Worm (Caenorhabditis elegans): ENCODE data around the gene pqn-32.

pqn-32 gene

ce11 chrII:13073102-13073501 is 34.7 kb upstream of the pqn-32 start, which contains the start of gene F42G4.5 (continued):
- TF ChIP-seq lin-15B (tag; optimal IDR thresholded peaks at IDR 0.05) (no peak), lin-38 (GFP tag; IDR thresholded peaks at IDR 0.05) (no peak), ceh-44 (GFP tag; IDR thresholded peaks at IDR 0.05) (no peak), spr-3 (GFP tag; optimal IDR thresholded peaks at IDR 0.05) (no peak), ceh-82 (tag; optimal IDR thresholded peaks at IDR 0.05) (no peak), dmd-8 (GFP tag; IDR thresholded peaks at IDR 0.05) (no peak), F10B5.3 (tag; optimal IDR thresholded peaks at IDR 0.05) (no peak), ztf-7 (tag; optimal IDR thresholded peaks at IDR 0.05) (no peak), mdt-29 (GFP tag; IDR thresholded peaks at IDR 0.05) (no peak), nhr-28 (tag; optimal IDR thresholded peaks at IDR 0.05) (peak; percentile 94), Y75B8A.6 (GFP tag; IDR thresholded peaks at IDR 0.05) (no peak)

ce11 chrII:13073742-13074141 is 34.1 kb upstream of the pqn-32 start:
- TF ChIP-seq dmd-9 (GFP tag; IDR thresholded peaks at IDR 0.05) (no peak), snpc-1.2 (GFP tag; IDR thresholded peaks at IDR 0.05) (no peak), zip-2 (tag; optimal IDR thresholded peaks at IDR 0.05) (no peak), aha-1 (tag) (peak; percentile 79), dmd-8 (GFP tag; IDR thresholded peaks at IDR 0.05) (no peak)

ce11 chrII:13076301-13076916 is 31.4 kb upstream of the pqn-32 start:
- peak; percentile 47 for TF ChIP-seq nhr-77 (tag; optimal IDR thresholded peaks at IDR 0.05)
- TF ChIP-seq hlh-11 (tag; optimal IDR thresholded peaks at IDR 0.05), result peak; percentile 41
- peak; percentile 66 for TF ChIP-seq nhr-28 (tag; optimal IDR thresholded peaks at IDR 0.05)
- no peak for TF ChIP-seq dmd-8 (GFP tag; IDR thresholded peaks at IDR 0.05)
- TF ChIP-seq mdl-1 (tag; optimal IDR thresholded peaks at IDR 0.05), result peak in 1 of 2 experiments; percentile 18
- TF ChIP-seq ceh-20 (GFP tag; IDR thresholded peaks at IDR 0.05), result 0 out of 2 replicates have a peak, but pooled peaks have one; percentile 39
- TF ChIP-seq T20F7.1 (GFP tag; optimal IDR thresholded peaks at IDR 0.05), result peak; percentile 43
- no peak for TF ChIP-seq ceh-44 (GFP tag; IDR thresholded peaks at IDR 0.05)
- no peak for TF ChIP-seq zip-2 (tag; optimal IDR thresholded peaks at IDR 0.05)
- TF ChIP-seq zfp-3 (GFP tag; conservative IDR thresholded peaks at IDR 0.05), result 0 out of 2 replicates have a peak, but pooled peaks have one; percentile 52
- TF ChIP-seq daf-16 (GFP tag; optimal IDR thresholded peaks at IDR 0.05), result no peak
- peak; percentile 92 for TF ChIP-seq daf-16 (tag; optimal IDR thresholded peaks at IDR 0.05)
- TF ChIP-seq saeg-2 (GFP tag; IDR thresholded peaks at IDR 0.05), result no peak
- peak; percentile 78 for TF ChIP-seq php-3 (GFP tag; IDR thresholded peaks at IDR 0.05)
- TF ChIP-seq aha-1 (tag), result no peak
- TF ChIP-seq dmd-6 (GFP tag; IDR thresholded peaks at IDR 0.05), result peak; percentile 64
- peak; percentile 48 for TF ChIP-seq pqm-1 (tag; optimal IDR thresholded peaks at IDR 0.05)

- no peak for TF ChIP-seq ZK337.2 (GFP tag; IDR thresholded peaks at IDR 0.05)
- 0 out of 2 replicates have a peak, but pooled peaks have one; percentile 52 for TF ChIP-seq mdt-29 (GFP tag; IDR thresholded peaks at IDR 0.05)
- TF ChIP-seq dmd-8 (GFP tag; IDR thresholded peaks at IDR 0.05), result no peak
- TF ChIP-seq hmg-1.1 (GFP tag; IDR thresholded peaks at IDR 0.05), result no peak
- TF ChIP-seq D1046.2 (GFP tag; IDR thresholded peaks at IDR 0.05), result no peak
- TF ChIP-seq ztf-7 (tag; optimal IDR thresholded peaks at IDR 0.05), result no peak
- TF ChIP-seq F49E8.2 (tag; optimal IDR thresholded peaks at IDR 0.05; ENCODE audit: borderline replicate concordance), result no peak
- TF ChIP-seq nhr-25 (tag; optimal IDR thresholded peaks at IDR 0.05; ENCODE audit: borderline replicate concordance, insufficient read depth), result no peak
- TF ChIP-seq jun-1 (tag; optimal IDR thresholded peaks at IDR 0.05), result no peak
- TF ChIP-seq gei-8 (GFP tag; optimal IDR thresholded peaks at IDR 0.05), result no peak
- no peak for TF ChIP-seq Y5F2A.4 (GFP tag; optimal IDR thresholded peaks at IDR 0.05)
- peak; percentile 55 for TF ChIP-seq nhr-77 (tag; optimal IDR thresholded peaks at IDR 0.05)
- TF ChIP-seq unc-39 (tag; optimal IDR thresholded peaks at IDR 0.05), result no peak
- TF ChIP-seq Y48G9A.11 (GFP tag; IDR thresholded peaks at IDR 0.05), result no peak
- TF ChIP-seq ZK546.5 (tag; optimal IDR thresholded peaks at IDR 0.05), result no peak
- no peak for TF ChIP-seq ces-1 (GFP tag; optimal IDR thresholded peaks at IDR 0.05)
- no peak for TF ChIP-seq ceh-32 (tag; optimal IDR thresholded peaks at IDR 0.05; ENCODE audit: poor library complexity)
- no peak for TF ChIP-seq ceh-28 (tag; optimal IDR thresholded peaks at IDR 0.05)
- no peak for TF ChIP-seq T26A8.4 (GFP tag; IDR thresholded peaks at IDR 0.05)
- no peak for TF ChIP-seq ctbp-1 (GFP tag; IDR thresholded peaks at IDR 0.05)
- no peak for TF ChIP-seq nhr-76 (tag; optimal IDR thresholded peaks at IDR 0.05)
- TF ChIP-seq spr-1 (tag; optimal IDR thresholded peaks at IDR 0.05), result no peak
- TF ChIP-seq pqm-1 (tag; optimal IDR thresholded peaks at IDR 0.05), result peak; percentile 78
These were observed 30.1 kb upstream of the pqn-32 start for ce11 chrII:13077746-13078145.
